Worm (Caenorhabditis elegans) whole organism, L4 larva: ENCODE results near the gene taap-1.

ENCODE experiments used
- F44E2.7 ChIP-seq: fragments of 200-800 bp; sonication (Bioruptor generic); IDR thresholded peaks from 2 replicates; pipeline ENCODE4 v2.1.2; 2022; ENCODE audit warnings: missing genetic modification characterization, missing compliant biosample characterization
- R02D3.7 ChIP-seq: fragments of 150-350 bp; sonication (generic microtip); optimal IDR thresholded peaks from 3 replicates; lab custom pipeline; 2014; ENCODE audit warnings: missing biosample characterization, missing genetic modification characterization
- T26A8.4 ChIP-seq: fragments of 200-800 bp; sonication (Bioruptor generic); IDR thresholded peaks from 2 replicates; pipeline ENCODE4 v1.3.6; 2022; ENCODE audit warnings: missing genetic modification characterization, missing compliant biosample characterization
- Y75B8A.6 ChIP-seq: fragments of 200-800 bp; sonication (Bioruptor generic); IDR thresholded peaks from 2 replicates; pipeline ENCODE4 v1.3.6; 2022; ENCODE audit warnings: missing genetic modification reagents, missing genetic modification characterization, missing compliant biosample characterization
- ZK337.2 ChIP-seq: fragments of 200-800 bp; sonication (Bioruptor generic); IDR thresholded peaks from 2 replicates; pipeline ENCODE4 v1.3.6; 2022; ENCODE audit warnings: missing genetic modification reagents, missing genetic modification characterization, missing compliant biosample characterization
- ZK546.5 ChIP-seq, 2 experiments: sonication (generic microtip); optimal IDR thresholded peaks; 2 replicates each; lab custom pipeline; 2017; ENCODE audit warnings: missing biosample characterization in 2 of 2, missing genetic modification characterization in 2 of 2
- aly-2 ChIP-seq: sonication (generic microtip); optimal IDR thresholded peaks from 2 replicates; lab custom pipeline; 2018; ENCODE audit warnings: missing biosample characterization, missing genetic modification characterization
- attf-4 ChIP-seq: sonication (generic microtip); optimal IDR thresholded peaks from 3 replicates; lab custom pipeline; 2017; ENCODE audit warnings: missing biosample characterization, missing genetic modification characterization
- ceh-20 ChIP-seq: fragments of 200-800 bp; sonication (Bioruptor generic); IDR thresholded peaks from 2 replicates; pipeline ENCODE4 v1.3.6; 2022; ENCODE audit warnings: missing genetic modification reagents, missing genetic modification characterization, missing compliant biosample characterization
- ceh-32 ChIP-seq: sonication (generic microtip); optimal IDR thresholded peaks from 2 replicates; lab custom pipeline; 2016; ENCODE audit warnings: mild to moderate bottlenecking, missing genetic modification characterization, missing compliant biosample characterization; ENCODE audit not compliant: poor library complexity
- ceh-44 ChIP-seq: fragments of 200-800 bp; sonication (Bioruptor generic); IDR thresholded peaks from 2 replicates; pipeline ENCODE4 v1.3.6; 2022; ENCODE audit warnings: missing genetic modification reagents, missing genetic modification characterization, missing compliant biosample characterization
- ceh-62 ChIP-seq: sonication (generic microtip); optimal IDR thresholded peaks from 2 replicates; lab custom pipeline; 2017; ENCODE audit warnings: missing biosample characterization, missing genetic modification characterization
- ceh-82 ChIP-seq: sonication (generic microtip); optimal IDR thresholded peaks from 2 replicates; lab custom pipeline; 2017; ENCODE audit warnings: missing biosample characterization, missing genetic modification characterization
- cey-2 ChIP-seq: sonication (generic microtip); optimal IDR thresholded peaks from 3 replicates; lab custom pipeline; 2017; ENCODE audit warnings: missing genetic modification characterization, mild to moderate bottlenecking, missing compliant biosample characterization, antibody characterized with exemption, borderline replicate concordance; ENCODE audit not compliant: insufficient read depth
- daf-16 ChIP-seq, 3 experiments: sonication (generic microtip); optimal IDR thresholded peaks; 2 replicates each; lab custom pipeline; 2016 to 2017; ENCODE audit warnings: missing genetic modification characterization in 3 of 3, missing genetic modification reagents in 3 of 3, mild to moderate bottlenecking in 2 of 3, missing compliant biosample characterization in 2 of 3, missing biosample characterization in 1 of 3, moderate library complexity in 1 of 3
- daf-19 ChIP-seq: fragments of 200-800 bp; sonication (Bioruptor generic); conservative IDR thresholded peaks from 2 replicates; pipeline ENCODE4 v1.3.6; 2022; ENCODE audit warnings: missing genetic modification characterization, missing compliant biosample characterization
- dmd-6 ChIP-seq: fragments of 200-800 bp; sonication (Bioruptor generic); IDR thresholded peaks from 2 replicates; pipeline ENCODE4 v1.3.6; 2022; ENCODE audit warnings: missing genetic modification reagents, missing genetic modification characterization, missing compliant biosample characterization
- dmd-9 ChIP-seq: fragments of 200-800 bp; sonication (Bioruptor generic); IDR thresholded peaks from 2 replicates; pipeline ENCODE4 v1.3.6; 2022; ENCODE audit warnings: missing genetic modification reagents, missing genetic modification characterization, missing compliant biosample characterization
- duxl-1 ChIP-seq: sonication (generic microtip); optimal IDR thresholded peaks from 2 replicates; lab custom pipeline; 2016; ENCODE audit warnings: mild to moderate bottlenecking, missing genetic modification characterization, moderate library complexity, missing compliant biosample characterization; ENCODE audit not compliant: poor library complexity
- egl-27 ChIP-seq: sonication (generic microtip); optimal IDR thresholded peaks from 3 replicates; lab custom pipeline; 2017; ENCODE audit warnings: missing biosample characterization, missing genetic modification reagents, missing genetic modification characterization
- fkh-10 ChIP-seq: fragments of 150-350 bp; optimal IDR thresholded peaks from 2 replicates; lab custom pipeline; 2014; ENCODE audit warnings: missing biosample characterization, missing genetic modification reagents, missing genetic modification characterization
- hif-1 ChIP-seq, 2 experiments: sonication (generic microtip); optimal IDR thresholded peaks; 2 replicates each; lab custom pipeline; 2016 to 2017; ENCODE audit warnings: missing compliant biosample characterization in 2 of 2, missing genetic modification characterization in 2 of 2, missing genetic modification reagents in 2 of 2, missing genotype in 2 of 2, mild to moderate bottlenecking in 1 of 2
- hlh-11 ChIP-seq: fragments of 200-800 bp; sonication (Bioruptor generic); optimal IDR thresholded peaks from 2 replicates; lab custom pipeline; 2018; ENCODE audit warnings: mild to moderate bottlenecking, missing genetic modification characterization, missing compliant biosample characterization
- hlh-30 ChIP-seq: sonication (generic microtip); optimal IDR thresholded peaks from 2 replicates; lab custom pipeline; 2017; ENCODE audit warnings: antibody characterized with exemption, mild to moderate bottlenecking, missing genetic modification characterization, missing compliant biosample characterization; ENCODE audit not compliant: insufficient read depth
- lim-7 ChIP-seq: fragments of 200-800 bp; sonication (Bioruptor generic); IDR thresholded peaks from 2 replicates; pipeline ENCODE4 v1.3.6; 2022; ENCODE audit warnings: missing genetic modification characterization, missing compliant biosample characterization
- lin-1 ChIP-seq: fragments of 200-800 bp; sonication (Bioruptor generic); IDR thresholded peaks from 2 replicates; pipeline ENCODE4 v1.3.6; 2022; ENCODE audit warnings: missing genetic modification reagents, missing genetic modification characterization, missing compliant biosample characterization
- lin-13 ChIP-seq: fragments of 150-350 bp; optimal IDR thresholded peaks from 2 replicates; lab custom pipeline; 2014; ENCODE audit warnings: missing biosample characterization, missing genetic modification reagents, missing genetic modification characterization
- lin-15B ChIP-seq: fragments of 150-350 bp; sonication (generic microtip); optimal IDR thresholded peaks from 3 replicates; lab custom pipeline; 2014; ENCODE audit warnings: missing biosample characterization, missing genetic modification characterization
- lin-38 ChIP-seq: fragments of 200-800 bp; sonication (Bioruptor generic); IDR thresholded peaks from 2 replicates; pipeline ENCODE4 v1.3.6; 2022; ENCODE audit warnings: missing genetic modification reagents, missing genetic modification characterization, missing compliant biosample characterization
- lir-3 ChIP-seq: sonication (generic microtip); optimal IDR thresholded peaks from 2 replicates; lab custom pipeline; 2016; ENCODE audit warnings: mild to moderate bottlenecking, missing genetic modification characterization, missing compliant biosample characterization
- lsy-2 ChIP-seq, 2 experiments: fragments of 150-350 bp in 1 of 2; sonication (generic microtip) in 1 of 2; optimal IDR thresholded peaks; 2 replicates each; lab custom pipeline; 2014 to 2017; ENCODE audit warnings: missing biosample characterization in 2 of 2, missing genetic modification characterization in 2 of 2
- mdl-1 ChIP-seq, 2 experiments: fragments of 150-350 bp in 1 of 2; sonication (generic microtip) in 1 of 2; optimal IDR thresholded peaks; 2 replicates each; lab custom pipeline; 2014 to 2017; ENCODE audit warnings: missing biosample characterization in 2 of 2, missing genetic modification characterization in 2 of 2
- mdt-29 ChIP-seq: fragments of 200-800 bp; sonication (Bioruptor generic); IDR thresholded peaks from 2 replicates; pipeline ENCODE4 v1.3.6; 2022; ENCODE audit warnings: missing genetic modification reagents, missing genetic modification characterization, missing compliant biosample characterization
- mep-1 ChIP-seq: fragments of 150-350 bp; sonication (generic microtip); optimal IDR thresholded peaks from 3 replicates; lab custom pipeline; 2014; ENCODE audit warnings: missing biosample characterization, missing genetic modification characterization
- mes-2 ChIP-seq: sonication (generic microtip); optimal IDR thresholded peaks from 2 replicates; lab custom pipeline; 2016; ENCODE audit warnings: missing genotype, mild to moderate bottlenecking, missing genetic modification characterization, missing compliant biosample characterization; ENCODE audit not compliant: poor library complexity, severe bottlenecking
- nhr-102 ChIP-seq: sonication (generic microtip); optimal IDR thresholded peaks from 2 replicates; lab custom pipeline; 2016; ENCODE audit warnings: mild to moderate bottlenecking, missing genetic modification characterization, moderate library complexity, missing compliant biosample characterization
- nhr-11 ChIP-seq: fragments of 150-350 bp; optimal IDR thresholded peaks from 2 replicates; lab custom pipeline; 2014; ENCODE audit warnings: missing biosample characterization, missing genetic modification characterization
- nhr-25 ChIP-seq: sonication (generic microtip); optimal IDR thresholded peaks from 2 replicates; lab custom pipeline; 2017; ENCODE audit warnings: missing genetic modification characterization, mild to moderate bottlenecking, missing compliant biosample characterization, antibody characterized with exemption, moderate library complexity, borderline replicate concordance; ENCODE audit not compliant: insufficient read depth
- nhr-28 ChIP-seq: fragments of 150-350 bp; optimal IDR thresholded peaks from 2 replicates; lab custom pipeline; 2014; ENCODE audit warnings: missing biosample characterization, missing genetic modification characterization
- nhr-76 ChIP-seq: fragments of 150-350 bp; optimal IDR thresholded peaks from 2 replicates; lab custom pipeline; 2014; ENCODE audit warnings: missing biosample characterization, missing genetic modification characterization
- rbr-2 ChIP-seq: sonication (generic microtip); optimal IDR thresholded peaks from 2 replicates; lab custom pipeline; 2016; ENCODE audit warnings: missing genotype, missing genetic modification characterization, missing compliant biosample characterization
- saeg-2 ChIP-seq: fragments of 200-800 bp; sonication (Bioruptor generic); IDR thresholded peaks from 2 replicates; pipeline ENCODE4 v1.3.6; 2022; ENCODE audit warnings: missing genetic modification reagents, missing genetic modification characterization, missing compliant biosample characterization
- set-16 ChIP-seq: fragments of 200-800 bp; sonication (Bioruptor generic); IDR thresholded peaks from 2 replicates; pipeline ENCODE4 v1.3.6; 2022; ENCODE audit warnings: missing genetic modification reagents, missing genetic modification characterization, missing compliant biosample characterization
- skn-1 ChIP-seq: fragments of 150-350 bp; optimal IDR thresholded peaks from 2 replicates; lab custom pipeline; 2014; ENCODE audit warnings: missing biosample characterization, missing genetic modification characterization
- snpc-4 ChIP-seq: fragments of 150-350 bp; optimal IDR thresholded peaks from 2 replicates; lab custom pipeline; 2014; ENCODE audit warnings: missing biosample characterization, missing genetic modification characterization
- spr-1 ChIP-seq: sonication (generic microtip); optimal IDR thresholded peaks from 2 replicates; lab custom pipeline; 2016; ENCODE audit warnings: mild to moderate bottlenecking, missing genetic modification characterization, missing compliant biosample characterization
- spr-3 ChIP-seq: fragments of 200-800 bp; sonication (Bioruptor generic); optimal IDR thresholded peaks from 2 replicates; lab custom pipeline; 2018; ENCODE audit warnings: mild to moderate bottlenecking, missing genetic modification characterization, missing compliant biosample characterization
- tag-97 ChIP-seq: fragments of 200-800 bp; sonication (Bioruptor generic); IDR thresholded peaks from 2 replicates; pipeline ENCODE4 v1.3.6; 2022; ENCODE audit warnings: missing genetic modification characterization, missing compliant biosample characterization
- tra-1 ChIP-seq: fragments of 200-800 bp; sonication (Bioruptor generic); IDR thresholded peaks from 2 replicates; pipeline ENCODE4 v1.3.6; 2022; ENCODE audit warnings: missing genetic modification reagents, missing genetic modification characterization, missing compliant biosample characterization
- zag-1 ChIP-seq: fragments of 150-350 bp; optimal IDR thresholded peaks from 2 replicates; lab custom pipeline; 2014; ENCODE audit warnings: missing biosample characterization, missing genetic modification characterization
- ztf-7 ChIP-seq: fragments of 150-350 bp; optimal IDR thresholded peaks from 2 replicates; lab custom pipeline; 2014; ENCODE audit warnings: missing biosample characterization, missing genetic modification characterization

taap-1 gene

ce11 chrII:8442176-8442575 is 41.5 kb downstream of the taap-1 start (continued):
- TF ChIP-seq spr-3 (no peak), ceh-62 (no peak), R02D3.7 (tag; lab: Kevin White, UChicago) (no peak), fkh-10 (no peak), lin-13 (GFP tag; lab: Kevin White, UChicago) (no peak), tra-1 (no peak), lin-38 (peak; percentile 60), dmd-6 (GFP tag; lab: Robert Waterston, UW) (peak; percentile 9; the same call in 1 of the 2 replicates), nhr-76 (tag; lab: Kevin White, UChicago) (no peak), hlh-11 (tag; lab: Kevin White, UChicago) (peak; percentile 26), rbr-2 (tag; lab: Kevin White, UChicago) (peak; percentile 32), ZK546.5 (tag; optimal IDR thresholded peaks at IDR 0.05; lab: Kevin White, UChicago) (no peak), attf-4 (no peak), hif-1 (tag; optimal IDR thresholded peaks at IDR 0.05; lab: Kevin White, UChicago) (peak in 1 of 2 experiments; percentile 5), ceh-82 (tag; lab: Kevin White, UChicago) (no peak), mdt-29 (no peak), ceh-32 (tag; lab: Kevin White, UChicago) (no peak), Y75B8A.6 (GFP tag; lab: Robert Waterston, UW) (no peak), lim-7 (GFP tag; lab: Robert Waterston, UW) (no peak), mes-2 (peak; percentile 69), mdl-1 (tag; optimal IDR thresholded peaks at IDR 0.05; lab: Kevin White, UChicago) (no peak), ceh-20 (0 out of 2 replicates have a peak, but pooled peaks have one; percentile 12), snpc-4 (tag; lab: Kevin White, UChicago) (no peak), lin-15B (tag; lab: Kevin White, UChicago) (no peak), nhr-28 (peak; percentile 74), ZK337.2 (no peak), F44E2.7 (GFP tag; lab: Robert Waterston, UW) (no peak), ztf-7 (tag; lab: Kevin White, UChicago) (no peak), lsy-2 (tag; optimal IDR thresholded peaks at IDR 0.05; lab: Kevin White, UChicago) (peak in 1 of 2 experiments; percentile 91), duxl-1 (peak; percentile 39), hlh-30 (peak; percentile 48), egl-27 (tag; lab: Kevin White, UChicago) (no peak), ceh-44 (GFP tag; lab: Robert Waterston, UW) (no peak), daf-19 (no peak), zag-1 (tag; lab: Kevin White, UChicago) (no peak), spr-1 (tag; lab: Kevin White, UChicago) (no peak), dmd-9 (GFP tag; lab: Robert Waterston, UW) (no peak), daf-16 (GFP tag; optimal IDR thresholded peaks at IDR 0.05; lab: Kevin White, UChicago) (no peak), daf-16 (tag; optimal IDR thresholded peaks at IDR 0.05; lab: Kevin White, UChicago) (no peak), lir-3 (tag; lab: Kevin White, UChicago) (no peak), T26A8.4 (GFP tag; lab: Robert Waterston, UW) (peak; percentile 23; the same call in 1 of the 2 replicates), skn-1 (no peak), mep-1 (tag; lab: Kevin White, UChicago) (peak; percentile 48), set-16 (GFP tag; lab: Robert Waterston, UW) (no peak), tag-97 (no peak), saeg-2 (GFP tag; lab: Robert Waterston, UW) (no peak), nhr-102 (tag; lab: Kevin White, UChicago) (no peak), lin-1 (GFP tag; lab: Robert Waterston, UW) (no peak), nhr-25 (no peak), nhr-11 (tag; lab: Kevin White, UChicago) (no peak), aly-2 (no peak), cey-2 (tag; lab: Kevin White, UChicago) (no peak)
